Fruit fly (Drosophila melanogaster): Measurements from ENCODE around the gene CG2310.

- TF ChIP-seq chif (GFP tag; optimal IDR thresholded peaks at IDR 0.05) = no peak
- no peak for TF ChIP-seq lola (GFP tag; optimal IDR thresholded peaks at IDR 0.05)
- TF ChIP-seq CG6689 (GFP tag; IDR thresholded peaks at IDR 0.05) = no peak
- TF ChIP-seq E2f1 (GFP tag; IDR thresholded peaks at IDR 0.05) = no peak
- TF ChIP-seq BtbVII (GFP tag; optimal IDR thresholded peaks at IDR 0.05) = no peak
- TF ChIP-seq psq (GFP tag; optimal IDR thresholded peaks at IDR 0.05) = no peak
- TF ChIP-seq CTCF (GFP tag; optimal IDR thresholded peaks at IDR 0.05) = no peak
- TF ChIP-seq CG10147 (GFP tag; optimal IDR thresholded peaks at IDR 0.05) = no peak
- TF ChIP-seq stc (GFP tag; IDR thresholded peaks at IDR 0.05) = 0 out of 2 replicates have a peak, but pooled peaks have one; percentile 33
- no peak for TF ChIP-seq CG7271 (tag; optimal IDR thresholded peaks at IDR 0.05)
Observed at dm6 chr3R:29461846-29462245, 31.5 kb downstream of the CG2310 start.
